In genomic region chr3L:21267862-21268385, dm6 we compare ENCODE assay signal across 3 fruit fly cellular contexts.
TF ChIP-seq lines count a peak whose summit lies in the region.

Gene CG9391 (minus strand): TSS chr3L:21268335.

- no peak for TF ChIP-seq CTCF in whole organism, embryonic (GFP tag; optimal IDR thresholded peaks at IDR 0.05; lab: Kevin White, UChicago)

TF ChIP-seq in whole organism, adult, 20 proteins besides CTCF, POLR2A, EP300 and RAD21:
- TF ChIP-seq cic (GFP tag; optimal IDR thresholded peaks at IDR 0.05; lab: Kevin White, UChicago): no peak
- peak; percentile 5 for TF ChIP-seq CG14711 (tag; optimal IDR thresholded peaks at IDR 0.05; lab: Kevin White, UChicago)
- TF ChIP-seq Clk (GFP tag; optimal IDR thresholded peaks at IDR 0.05; lab: Kevin White, UChicago): no peak
- TF ChIP-seq bab1 (GFP tag; optimal IDR thresholded peaks at IDR 0.05; lab: Kevin White, UChicago): no peak
- TF ChIP-seq toe (GFP tag; optimal IDR thresholded peaks at IDR 0.05; lab: Kevin White, UChicago): no peak

TF ChIP-seq in whole organism, embryonic, 481 proteins besides CTCF, POLR2A, EP300 and RAD21 (continues in another document):
- no peak for TF ChIP-seq disco-r (GFP tag; optimal IDR thresholded peaks at IDR 0.05; lab: Kevin White, UChicago)
- TF ChIP-seq br (optimal IDR thresholded peaks at IDR 0.05; lab: Kevin White, UChicago): no peak
- TF ChIP-seq Sry-δ (GFP tag; optimal IDR thresholded peaks at IDR 0.05; lab: Kevin White, UChicago): no peak
- no peak for TF ChIP-seq kay (GFP tag; optimal IDR thresholded peaks at IDR 0.05; lab: Kevin White, UChicago)
- no peak for TF ChIP-seq CG42726 (GFP tag; IDR thresholded peaks at IDR 0.05; lab: Robert Waterston, UW; ENCODE audit: partially characterized antibody)
- TF ChIP-seq schlank (tag; optimal IDR thresholded peaks at IDR 0.05; lab: Kevin White, UChicago): no peak
- TF ChIP-seq CG12659 (GFP tag; optimal IDR thresholded peaks at IDR 0.05; lab: Kevin White, UChicago): peak; percentile 4
- TF ChIP-seq CG10543 (GFP tag; optimal IDR thresholded peaks at IDR 0.05; lab: Kevin White, UChicago): no peak
- no peak for TF ChIP-seq sna (GFP tag; IDR thresholded peaks at IDR 0.05; lab: Robert Waterston, UW; ENCODE audit: partially characterized antibody)
- no peak for TF ChIP-seq CG3281 (GFP tag; optimal IDR thresholded peaks at IDR 0.05; lab: Kevin White, UChicago)
- no peak for TF ChIP-seq NK7.1 (GFP tag; optimal IDR thresholded peaks at IDR 0.05; lab: Kevin White, UChicago)
- TF ChIP-seq trh (GFP tag; optimal IDR thresholded peaks at IDR 0.05; lab: Kevin White, UChicago): no peak
- peak; percentile 41 for TF ChIP-seq sens (GFP tag; lab: Kevin White, UChicago)
- TF ChIP-seq Lhr (GFP tag; optimal IDR thresholded peaks at IDR 0.05; lab: Kevin White, UChicago): peak; percentile 27
- no peak for TF ChIP-seq ap (GFP tag; IDR thresholded peaks at IDR 0.05; lab: Robert Waterston, UW)
- no peak for TF ChIP-seq CG33557 (GFP tag; optimal IDR thresholded peaks at IDR 0.05; lab: Kevin White, UChicago)
- no peak for TF ChIP-seq CG12155 (GFP tag; optimal IDR thresholded peaks at IDR 0.05; lab: Kevin White, UChicago)
- TF ChIP-seq HLH3B (GFP tag; IDR thresholded peaks at IDR 0.05; lab: Robert Waterston, UW): no peak
- TF ChIP-seq Mad (GFP tag; optimal IDR thresholded peaks at IDR 0.05; lab: Kevin White, UChicago): no peak
- TF ChIP-seq CG1647 (GFP tag; optimal IDR thresholded peaks at IDR 0.05; lab: Kevin White, UChicago): no peak
- TF ChIP-seq eve (GFP tag; optimal IDR thresholded peaks at IDR 0.05; lab: Kevin White, UChicago): no peak
- no peak for TF ChIP-seq MTF-1 (GFP tag; optimal IDR thresholded peaks at IDR 0.05; lab: Kevin White, UChicago; ENCODE audit: borderline replicate concordance)
- no peak for TF ChIP-seq sc (optimal IDR thresholded peaks at IDR 0.05; lab: Kevin White, UChicago)
- TF ChIP-seq sc (GFP tag; optimal IDR thresholded peaks at IDR 0.05; lab: Kevin White, UChicago): no peak
- TF ChIP-seq CG18764 (GFP tag; optimal IDR thresholded peaks at IDR 0.05; lab: Kevin White, UChicago): no peak
- no peak for TF ChIP-seq Hr78 (GFP tag; optimal IDR thresholded peaks at IDR 0.05; lab: Kevin White, UChicago)
- no peak for TF ChIP-seq CoRest (tag; optimal IDR thresholded peaks at IDR 0.05; lab: Kevin White, UChicago)
- TF ChIP-seq CG2199 (GFP tag; IDR thresholded peaks at IDR 0.05; lab: Robert Waterston, UW): no peak
- no peak for TF ChIP-seq Dip3 (GFP tag; optimal IDR thresholded peaks at IDR 0.05; lab: Kevin White, UChicago)
- no peak for TF ChIP-seq Side (GFP tag; optimal IDR thresholded peaks at IDR 0.05; lab: Kevin White, UChicago)
- TF ChIP-seq Hr39 (optimal IDR thresholded peaks at IDR 0.05; lab: Kevin White, UChicago): no peak
- TF ChIP-seq CG16779 (GFP tag; IDR thresholded peaks at IDR 0.05; lab: Robert Waterston, UW): no peak
- TF ChIP-seq Pdp1 (GFP tag; optimal IDR thresholded peaks at IDR 0.05; lab: Kevin White, UChicago): peak in 1 of 2 experiments; percentile 68
- TF ChIP-seq Abd-B (GFP tag; optimal IDR thresholded peaks at IDR 0.05; lab: Kevin White, UChicago): no peak
- TF ChIP-seq ttk (GFP tag; IDR thresholded peaks at IDR 0.05; lab: Robert Waterston, UW): no peak
- TF ChIP-seq sr (GFP tag; IDR thresholded peaks at IDR 0.05; lab: Robert Waterston, UW): no peak
- TF ChIP-seq btn (GFP tag; optimal IDR thresholded peaks at IDR 0.05; lab: Kevin White, UChicago): no peak
- TF ChIP-seq Camta (GFP tag; optimal IDR thresholded peaks at IDR 0.05; lab: Kevin White, UChicago): no peak
- TF ChIP-seq scrt (GFP tag; optimal IDR thresholded peaks at IDR 0.05; lab: Kevin White, UChicago): no peak
- no peak for TF ChIP-seq CG10147 (GFP tag; optimal IDR thresholded peaks at IDR 0.05; lab: Kevin White, UChicago)
- TF ChIP-seq Dp (GFP tag; optimal IDR thresholded peaks at IDR 0.05; lab: Kevin White, UChicago): peak; percentile 36
- TF ChIP-seq CG6813 (GFP tag; optimal IDR thresholded peaks at IDR 0.05; lab: Kevin White, UChicago): no peak
- no peak for TF ChIP-seq CG1024 (GFP tag; IDR thresholded peaks at IDR 0.05; lab: Robert Waterston, UW)
- TF ChIP-seq MBD-R2 (GFP tag; IDR thresholded peaks at IDR 0.05; lab: Robert Waterston, UW): peak; percentile 66
- peak; percentile 51 for TF ChIP-seq stwl (tag; optimal IDR thresholded peaks at IDR 0.05; lab: Kevin White, UChicago)
- TF ChIP-seq CG10267 (tag; optimal IDR thresholded peaks at IDR 0.05; lab: Kevin White, UChicago): no peak

TF ChIP-seq in whole organism, prepupa, 60 proteins besides CTCF, POLR2A, EP300 and RAD21:
- TF ChIP-seq CG8632 (GFP tag; optimal IDR thresholded peaks at IDR 0.05; lab: Kevin White, UChicago) (no peak), Eip93F (GFP tag; optimal IDR thresholded peaks at IDR 0.05; lab: Kevin White, UChicago) (no peak), CG16779 (tag; optimal IDR thresholded peaks at IDR 0.05; lab: Kevin White, UChicago) (no peak), CG3919 (GFP tag; optimal IDR thresholded peaks at IDR 0.05; lab: Kevin White, UChicago) (no peak), cyc (GFP tag; optimal IDR thresholded peaks at IDR 0.05; lab: Kevin White, UChicago) (no peak), Gug (GFP tag; IDR thresholded peaks at IDR 0.05; lab: Robert Waterston, UW) (no peak), svp (GFP tag; lab: Kevin White, UChicago) (peak; percentile 57)
